Fruit fly (Drosophila melanogaster) whole organism, embryonic: ENCODE data around the gene CG1317.

Experiments
- ATbp ChIP-seq: fragments of 200-800 bp; sonication (Bioruptor generic); optimal IDR thresholded peaks from 2 replicates; lab custom pipeline; 2017; ENCODE audit warnings: missing biosample characterization, mild to moderate bottlenecking, missing genetic modification characterization, missing genetic modification reagents
- Bgb ChIP-seq: fragments of 200-800 bp; sonication (Bioruptor generic); IDR thresholded peaks from 2 replicates; pipeline ENCODE4 v1.3.6; 2022; ENCODE audit warnings: missing biosample characterization, missing genetic modification characterization; ENCODE audit not compliant: partially characterized antibody
- CG12104 ChIP-seq: fragments of 200-800 bp; sonication (Bioruptor generic); optimal IDR thresholded peaks from 3 replicates; lab custom pipeline; 2016; ENCODE audit warnings: missing biosample characterization, missing genetic modification characterization
- CG15696 ChIP-seq: fragments of 200-800 bp; sonication (Bioruptor generic); optimal IDR thresholded peaks from 2 replicates; lab custom pipeline; 2019; ENCODE audit warnings: missing biosample characterization, mild to moderate bottlenecking, missing genetic modification characterization, moderate library complexity
- CG17186 ChIP-seq: fragments of 200-800 bp; sonication (Bioruptor generic); optimal IDR thresholded peaks from 3 replicates; lab custom pipeline; 2017; ENCODE audit warnings: missing biosample characterization, missing genetic modification reagents, missing genetic modification characterization
- CG2120 ChIP-seq: fragments of 200-800 bp; sonication (Bioruptor generic); optimal IDR thresholded peaks from 3 replicates; lab custom pipeline; 2016; ENCODE audit warnings: missing biosample characterization, missing genetic modification characterization
- CG3163 ChIP-seq: fragments of 200-800 bp; sonication (Bioruptor generic); optimal IDR thresholded peaks from 3 replicates; lab custom pipeline; 2016; ENCODE audit warnings: missing biosample characterization, missing genetic modification characterization
- CG3281 ChIP-seq: fragments of 200-800 bp; sonication (Bioruptor generic); optimal IDR thresholded peaks from 3 replicates; lab custom pipeline; 2017; ENCODE audit warnings: missing biosample characterization, mild to moderate bottlenecking, missing genetic modification characterization
- CG34376 ChIP-seq: fragments of 200-800 bp; sonication (Bioruptor generic); optimal IDR thresholded peaks from 2 replicates; lab custom pipeline; 2018; ENCODE audit warnings: missing biosample characterization, mild to moderate bottlenecking, missing genetic modification characterization
- CG7987 ChIP-seq: fragments of 200-800 bp; sonication (Bioruptor generic); optimal IDR thresholded peaks from 2 replicates; lab custom pipeline; 2018; ENCODE audit warnings: missing biosample characterization, mild to moderate bottlenecking, missing genetic modification characterization, moderate library complexity
- CG9215 ChIP-seq: fragments of 200-800 bp; sonication (Bioruptor generic); IDR thresholded peaks from 2 replicates; pipeline ENCODE4 v1.3.6; 2022; ENCODE audit warnings: missing biosample characterization, missing genetic modification characterization
- CrebB ChIP-seq: fragments of 200-800 bp; sonication (Bioruptor generic); optimal IDR thresholded peaks from 3 replicates; lab custom pipeline; 2018; ENCODE audit warnings: missing biosample characterization, mild to moderate bottlenecking, missing genetic modification characterization
- Deaf1 ChIP-seq: fragments of 200-800 bp; optimal IDR thresholded peaks from 3 replicates; lab custom pipeline; 2019; ENCODE audit warnings: missing biosample characterization, mild to moderate bottlenecking, missing genetic modification characterization, moderate library complexity
- Dek ChIP-seq: fragments of 200-800 bp; sonication (Bioruptor generic); optimal IDR thresholded peaks from 3 replicates; lab custom pipeline; 2019; ENCODE audit warnings: missing biosample characterization, mild to moderate bottlenecking, missing genetic modification characterization, moderate library complexity
- Fer1 ChIP-seq: fragments of 200-800 bp; sonication (Bioruptor generic); optimal IDR thresholded peaks from 2 replicates; lab custom pipeline; 2017; ENCODE audit warnings: missing biosample characterization, mild to moderate bottlenecking, missing genetic modification characterization
- GATAe ChIP-seq: fragments of 200-800 bp; sonication (Bioruptor generic); conservative IDR thresholded peaks from 2 replicates; pipeline ENCODE4 v1.3.6; 2022; ENCODE audit warnings: missing biosample characterization, missing genetic modification characterization
- Gug ChIP-seq: fragments of 200-800 bp; sonication (Bioruptor generic); IDR thresholded peaks from 4 replicates; pipeline ENCODE4 v1.3.6; 2022; ENCODE audit warnings: missing biosample characterization, missing genetic modification characterization
- H2.0 ChIP-seq: fragments of 200-800 bp; sonication (Bioruptor generic); IDR thresholded peaks from 2 replicates; pipeline ENCODE4 v1.3.6; 2022; ENCODE audit warnings: missing biosample characterization, missing genetic modification characterization
- Hmx ChIP-seq: fragments of 200-800 bp; sonication (Bioruptor generic); optimal IDR thresholded peaks from 2 replicates; lab custom pipeline; 2016; ENCODE audit warnings: missing biosample characterization, missing genetic modification characterization
- Jarid2 ChIP-seq: fragments of 200-800 bp; sonication (Bioruptor generic); optimal IDR thresholded peaks from 3 replicates; lab custom pipeline; 2017; ENCODE audit warnings: mild to moderate bottlenecking, missing biosample characterization, missing genetic modification reagents, missing genetic modification characterization
- Med ChIP-seq: fragments of 200-800 bp; sonication (Bioruptor generic); peaks from one replicate; lab custom pipeline; 2016; ENCODE audit warnings: missing biosample characterization, missing genetic modification characterization, mild to moderate bottlenecking, inconsistent platforms, moderate library complexity
- NFAT ChIP-seq: fragments of 200-800 bp; sonication (Bioruptor generic); IDR thresholded peaks from 2 replicates; pipeline ENCODE4 v1.3.6; 2022; ENCODE audit warnings: missing biosample characterization, missing genetic modification characterization
- Rx ChIP-seq: fragments of 200-800 bp; sonication (Bioruptor generic); IDR thresholded peaks from 2 replicates; pipeline ENCODE4 v1.3.6; 2022; ENCODE audit warnings: missing biosample characterization, missing genetic modification characterization
- Trl ChIP-seq, 3 experiments: fragments of >200 bp in 2 of 3; fragments of 200-800 bp in 1 of 3; sonication (Bioruptor generic) in 1 of 3; optimal IDR thresholded peaks; 2 replicates in 1 of 3; 3 replicates in 2 of 3; lab custom pipeline; 2016 to 2017; ENCODE audit warnings: missing biosample characterization in 1 of 3, missing genetic modification characterization in 1 of 3
- Usf ChIP-seq: fragments of 200-800 bp; sonication (Bioruptor generic); optimal IDR thresholded peaks from 2 replicates; lab custom pipeline; 2017; ENCODE audit warnings: missing genotype, missing biosample characterization, missing genetic modification characterization
- Xbp1 ChIP-seq: fragments of 200-800 bp; sonication (Bioruptor generic); optimal IDR thresholded peaks from 3 replicates; lab custom pipeline; 2016; ENCODE audit warnings: missing biosample characterization, mild to moderate bottlenecking, missing genetic modification characterization
- ac ChIP-seq: fragments of 200-800 bp; sonication (Bioruptor generic); optimal IDR thresholded peaks from 3 replicates; lab custom pipeline; 2017; ENCODE audit warnings: missing biosample characterization, mild to moderate bottlenecking, missing genetic modification characterization
- bcd ChIP-seq: fragments of 200-800 bp; sonication (Bioruptor generic); optimal IDR thresholded peaks from 2 replicates; lab custom pipeline; 2017; ENCODE audit warnings: missing biosample characterization, mild to moderate bottlenecking, missing genetic modification characterization
- bowl ChIP-seq: fragments of 200-800 bp; sonication (Bioruptor generic); IDR thresholded peaks from 2 replicates; pipeline ENCODE4 v1.3.6; 2022; ENCODE audit warnings: missing biosample characterization, missing genetic modification characterization
- chinmo ChIP-seq: fragments of 200-800 bp; sonication (Bioruptor generic); IDR thresholded peaks from 4 replicates; pipeline ENCODE4 v1.3.6; 2022; ENCODE audit warnings: missing biosample characterization, missing genetic modification characterization; ENCODE audit not compliant: partially characterized antibody
- ci ChIP-seq: fragments of 200-800 bp; sonication (Bioruptor generic); IDR thresholded peaks from 3 replicates; pipeline ENCODE4 v1.3.6; 2022; ENCODE audit warnings: missing biosample characterization, missing genetic modification characterization
- dan ChIP-seq: fragments of 200-800 bp; sonication (Bioruptor generic); IDR thresholded peaks from 2 replicates; pipeline ENCODE4 v1.3.6; 2022; ENCODE audit warnings: missing biosample characterization, missing genetic modification characterization
- exex ChIP-seq: fragments of 200-800 bp; sonication (Bioruptor generic); optimal IDR thresholded peaks from 4 replicates; lab custom pipeline; 2018; ENCODE audit warnings: missing biosample characterization, mild to moderate bottlenecking, missing genetic modification characterization, moderate library complexity
- grn ChIP-seq: fragments of 200-800 bp; sonication (Bioruptor generic); optimal IDR thresholded peaks from 3 replicates; lab custom pipeline; 2017; ENCODE audit warnings: missing biosample characterization, missing genetic modification characterization
- lbe ChIP-seq: fragments of 200-800 bp; sonication (Bioruptor generic); optimal IDR thresholded peaks from 2 replicates; lab custom pipeline; 2016; ENCODE audit warnings: missing biosample characterization, mild to moderate bottlenecking, missing genetic modification characterization
- mirr ChIP-seq: fragments of 200-800 bp; sonication (Bioruptor generic); optimal IDR thresholded peaks from 3 replicates; lab custom pipeline; 2018; ENCODE audit warnings: missing biosample characterization, mild to moderate bottlenecking, missing genetic modification characterization
- odd ChIP-seq: fragments of 200-800 bp; sonication (Bioruptor generic); optimal IDR thresholded peaks from 2 replicates; lab custom pipeline; 2017; ENCODE audit warnings: missing biosample characterization, mild to moderate bottlenecking, missing genetic modification characterization
- otp ChIP-seq: fragments of 200-800 bp; sonication (Bioruptor generic); IDR thresholded peaks from 3 replicates; pipeline ENCODE4, ENCODE4 v1.3.6; 2022; ENCODE audit warnings: missing biosample characterization, missing genetic modification characterization
- phol ChIP-seq: fragments of 200-800 bp; sonication (Bioruptor generic); optimal IDR thresholded peaks from 3 replicates; lab custom pipeline; 2018; ENCODE audit warnings: missing biosample characterization, mild to moderate bottlenecking, missing genetic modification characterization, moderate library complexity
- pzg ChIP-seq: fragments of 200-800 bp; sonication (Bioruptor generic); optimal IDR thresholded peaks from 3 replicates; lab custom pipeline; 2018; ENCODE audit warnings: missing biosample characterization, mild to moderate bottlenecking, missing genetic modification characterization, moderate library complexity
- rib ChIP-seq: fragments of 200-800 bp; sonication (Bioruptor generic); IDR thresholded peaks from 2 replicates; pipeline ENCODE4 v1.3.6; 2022; ENCODE audit warnings: missing biosample characterization, missing genetic modification characterization
- ro ChIP-seq: fragments of 200-800 bp; sonication (Bioruptor generic); IDR thresholded peaks from 2 replicates; pipeline ENCODE4 v1.3.6; 2022; ENCODE audit warnings: missing biosample characterization, missing genetic modification characterization
- salm ChIP-seq: fragments of 200-800 bp; sonication (Bioruptor generic); optimal IDR thresholded peaks from 2 replicates; lab custom pipeline; 2018; ENCODE audit warnings: missing biosample characterization, mild to moderate bottlenecking, missing genetic modification characterization
- sd ChIP-seq: fragments of 200-800 bp; sonication (Bioruptor generic); optimal IDR thresholded peaks from 3 replicates; lab custom pipeline; 2018; ENCODE audit warnings: missing biosample characterization, mild to moderate bottlenecking, missing genetic modification characterization, moderate library complexity
- sens ChIP-seq: fragments of 200-800 bp; sonication (Bioruptor generic); peaks from one replicate; lab custom pipeline; 2016; ENCODE audit warnings: missing biosample characterization, missing genetic modification characterization
- sens-2 ChIP-seq: fragments of 200-800 bp; sonication (Bioruptor generic); IDR thresholded peaks from 2 replicates; pipeline ENCODE4 v1.3.6; 2022; ENCODE audit warnings: missing biosample characterization, missing genetic modification characterization
- sug ChIP-seq: fragments of 200-800 bp; optimal IDR thresholded peaks from 2 replicates; lab custom pipeline; 2019; ENCODE audit warnings: missing biosample characterization, mild to moderate bottlenecking, missing genetic modification characterization, moderate library complexity
- tna ChIP-seq: fragments of 200-800 bp; sonication (Bioruptor generic); IDR thresholded peaks from 2 replicates; pipeline ENCODE4 v1.3.6; 2022; ENCODE audit warnings: missing biosample characterization, missing genetic modification characterization; ENCODE audit not compliant: partially characterized antibody

The CG1317 gene

DNA sequence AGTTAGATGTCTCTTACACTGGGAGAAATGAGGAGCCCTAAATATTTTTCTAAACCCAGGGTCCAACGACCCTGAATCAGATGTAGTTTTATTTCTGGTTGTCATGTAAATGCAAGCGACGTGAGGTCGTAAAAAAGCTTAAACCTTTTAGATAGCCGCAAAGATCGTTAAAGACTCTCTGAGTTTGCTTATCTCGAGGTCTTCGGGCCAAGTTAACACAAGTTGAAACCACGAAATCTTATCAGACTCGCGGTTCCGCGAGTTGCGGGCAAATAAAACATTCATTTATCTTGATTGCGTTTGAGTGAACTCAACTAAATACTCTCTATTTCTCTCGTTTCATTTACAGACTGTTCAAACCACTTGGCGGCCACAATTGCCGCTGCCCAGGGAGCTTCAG lies 30.5 kb upstream of the CG1317 start:
- TF ChIP-seq exex (peak; percentile 54), CG3281 (GFP tag; lab: Kevin White, UChicago) (peak; percentile 5), ac (GFP tag; lab: Kevin White, UChicago) (no peak), chinmo (GFP tag; lab: Robert Waterston, UW) (0 out of 4 replicates have a peak, but pooled peaks have one; percentile 53), mirr (GFP tag; lab: Kevin White, UChicago) (peak; percentile 73), sug (tag; lab: Kevin White, UChicago) (peak; percentile 45), Deaf1 (tag; lab: Kevin White, UChicago) (peak; percentile 18), Med (GFP tag; lab: Kevin White, UChicago) (peak; percentile 47), CrebB (tag; lab: Kevin White, UChicago) (no peak), grn (GFP tag; lab: Kevin White, UChicago) (peak; percentile 68), GATAe (GFP tag; lab: Robert Waterston, UW) (peak; percentile 18; the same call in 1 of the 2 replicates), lbe (no peak), phol (no peak), CG34376 (GFP tag; lab: Kevin White, UChicago) (peak; percentile 70), Fer1 (GFP tag; lab: Kevin White, UChicago) (peak; percentile 43), odd (GFP tag; lab: Kevin White, UChicago) (no peak), sens (peak; percentile 55)

DNA sequence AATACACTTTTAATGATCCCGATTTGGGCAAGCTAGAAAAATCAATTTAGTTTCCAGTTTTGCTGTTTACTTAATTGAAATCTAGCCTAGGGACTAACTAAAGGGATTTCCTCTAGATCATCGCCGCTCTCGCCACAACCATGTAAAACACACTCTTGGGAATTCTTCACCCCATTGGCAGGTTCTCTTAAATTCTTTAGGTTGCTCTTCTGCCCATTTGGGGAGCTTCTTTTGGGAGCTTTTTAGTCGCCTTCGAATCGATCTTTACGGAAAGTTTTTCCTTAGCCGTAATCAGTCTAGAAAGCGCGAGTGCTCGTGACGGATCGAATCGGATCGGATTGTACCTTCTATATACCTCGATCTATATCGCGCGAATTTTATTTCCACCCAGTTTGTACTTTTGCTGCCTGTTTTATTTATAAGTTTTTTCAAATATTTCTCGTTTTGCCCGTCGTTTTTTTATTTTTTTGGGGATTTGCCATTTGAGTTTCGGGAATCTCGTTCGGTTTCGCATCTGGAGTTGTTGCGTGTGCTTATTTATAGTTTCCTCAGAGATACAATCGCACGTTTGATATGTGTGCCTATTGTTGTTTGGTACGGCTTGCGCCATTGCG lies 28.6 kb upstream of the CG1317 start:
- no peak for TF ChIP-seq sens-2 (GFP tag; lab: Robert Waterston, UW)
- TF ChIP-seq CG2120: no peak
- TF ChIP-seq otp: no peak
- peak; percentile 73; the same call in 1 of the 4 replicates for TF ChIP-seq chinmo (GFP tag; lab: Robert Waterston, UW)
- no peak for TF ChIP-seq tna (GFP tag; lab: Robert Waterston, UW)
- TF ChIP-seq Trl (optimal IDR thresholded peaks at IDR 0.05; lab: Kevin White, UChicago): peak; percentile 33 to 70
- TF ChIP-seq Trl (GFP tag; optimal IDR thresholded peaks at IDR 0.05; lab: Kevin White, UChicago): no peak
- TF ChIP-seq Usf (GFP tag; lab: Kevin White, UChicago): no peak
- TF ChIP-seq H2.0: no peak
- no peak for TF ChIP-seq bcd (GFP tag; lab: Kevin White, UChicago)
- TF ChIP-seq CG34376 (GFP tag; lab: Kevin White, UChicago): peak; percentile 21
- no peak for TF ChIP-seq ro (GFP tag; lab: Robert Waterston, UW)
- TF ChIP-seq ci (GFP tag; lab: Robert Waterston, UW): no peak
- TF ChIP-seq bowl: no peak
- TF ChIP-seq Gug: no peak
- no peak for TF ChIP-seq Rx (GFP tag; lab: Robert Waterston, UW)
- peak; percentile 63 for TF ChIP-seq Jarid2 (GFP tag; lab: Kevin White, UChicago)
- peak; percentile 43 for TF ChIP-seq grn (GFP tag; lab: Kevin White, UChicago)
- TF ChIP-seq NFAT (GFP tag; lab: Robert Waterston, UW): peak; percentile 46
- TF ChIP-seq CG15696 (tag; lab: Kevin White, UChicago): no peak
- no peak for TF ChIP-seq Xbp1
- TF ChIP-seq Deaf1 (tag; lab: Kevin White, UChicago): peak; percentile 27
- TF ChIP-seq salm: no peak
- TF ChIP-seq ATbp: no peak
- TF ChIP-seq sug (tag; lab: Kevin White, UChicago): peak; percentile 49
- TF ChIP-seq Hmx (GFP tag; lab: Kevin White, UChicago): no peak
- TF ChIP-seq Dek (tag; lab: Kevin White, UChicago): no peak
- no peak for TF ChIP-seq Bgb (GFP tag; lab: Robert Waterston, UW)
- 0 out of 2 replicates have a peak, but pooled peaks have one; percentile 34 for TF ChIP-seq rib (GFP tag; lab: Robert Waterston, UW)
- TF ChIP-seq CG17186 (GFP tag; lab: Kevin White, UChicago): no peak
- no peak for TF ChIP-seq pzg
- TF ChIP-seq CG9215 (GFP tag; lab: Robert Waterston, UW): no peak
- TF ChIP-seq CG7987 (GFP tag; lab: Kevin White, UChicago): no peak
- no peak for TF ChIP-seq dan
- no peak for TF ChIP-seq CG12104 (GFP tag; lab: Kevin White, UChicago)
- no peak for TF ChIP-seq sd
- peak; percentile 84 for TF ChIP-seq CG3163 (GFP tag; lab: Kevin White, UChicago)
